Fruit fly (Drosophila melanogaster) whole organism, pupa: ENCODE results near the gene Pif1B.

ENCODE experiments used
- CG15710 ChIP-seq: fragments of 200-800 bp; sonication (Bioruptor generic); optimal IDR thresholded peaks from 2 replicates; lab custom pipeline; 2018; ENCODE audit warnings: missing biosample characterization, mild to moderate bottlenecking, missing genetic modification characterization, moderate library complexity
- CG32121 ChIP-seq: fragments of 200-800 bp; sonication (Bioruptor generic); IDR thresholded peaks from 2 replicates; pipeline ENCODE4 v1.3.6; 2022; ENCODE audit warnings: missing biosample characterization, missing genetic modification characterization
- CG8159 ChIP-seq: fragments of 200-800 bp; sonication (Bioruptor generic); optimal IDR thresholded peaks from 3 replicates; lab custom pipeline; 2018; ENCODE audit warnings: missing biosample characterization, mild to moderate bottlenecking, missing genetic modification characterization, moderate library complexity

dm6 chr3R:8741248-8741647 lies 59.7 kb downstream of the Pif1B start:
- TF ChIP-seq CG15710 (tag; lab: Kevin White, UChicago) (no peak), CG8159 (tag; lab: Kevin White, UChicago) (no peak), CG32121 (no peak)
